Worm (Caenorhabditis elegans): ENCODE results near the gene kgb-2.

DNA sequence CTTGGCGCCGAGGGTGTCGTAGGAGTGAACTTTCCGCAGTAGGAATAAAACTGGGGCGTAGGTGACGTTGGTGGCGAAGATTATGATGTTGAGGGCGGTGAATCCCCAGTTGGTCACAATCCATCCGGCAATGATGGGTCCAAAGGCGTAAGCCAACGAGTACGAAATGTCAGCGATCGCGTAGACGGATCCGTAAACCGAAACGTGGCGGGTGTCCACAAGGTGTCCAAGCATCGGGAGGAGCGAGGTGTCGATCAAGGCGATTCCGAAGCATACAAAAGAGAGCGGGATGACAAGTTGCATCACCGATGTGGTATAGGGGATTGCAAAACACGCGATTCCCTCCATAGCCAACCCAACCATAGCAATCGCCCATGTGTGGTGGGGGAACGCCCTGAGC, 12.1 kb downstream of the kgb-2 start:
- TF ChIP-seq flt-1 (GFP tag; IDR thresholded peaks at IDR 0.05), result no peak
- TF ChIP-seq klf-2 (GFP tag; conservative IDR thresholded peaks at IDR 0.05), result no peak
- no peak for TF ChIP-seq tab-1 (GFP tag; IDR thresholded peaks at IDR 0.05)
- TF ChIP-seq ztf-29 (GFP tag; IDR thresholded peaks at IDR 0.05), result no peak
